Worm (Caenorhabditis elegans) whole organism, L1 larva: Measurements from ENCODE around the gene tctn-1.

Experiments used
- C16A3.4 ChIP-seq: fragments of 150-350 bp; optimal IDR thresholded peaks from 2 replicates; lab custom pipeline; 2014; ENCODE audit warnings: missing biosample characterization, missing genetic modification characterization
- ceh-88 ChIP-seq: fragments of 200-800 bp; sonication (Bioruptor generic); IDR thresholded peaks from 2 replicates; pipeline ENCODE4 v1.3.6; 2022; ENCODE audit warnings: missing genetic modification characterization, missing compliant biosample characterization
- fkh-8 ChIP-seq: sonication (generic microtip); optimal IDR thresholded peaks from 2 replicates; lab custom pipeline; 2016; ENCODE audit warnings: mild to moderate bottlenecking, missing genetic modification characterization, missing compliant biosample characterization
- lsy-2 ChIP-seq, 2 experiments: fragments of 150-350 bp; optimal IDR thresholded peaks; 2 replicates each; lab custom pipeline; 2014; ENCODE audit warnings: missing biosample characterization in 2 of 2, missing genetic modification characterization in 2 of 2
- mdl-1 ChIP-seq, 2 experiments: fragments of 150-350 bp; optimal IDR thresholded peaks; 2 replicates each; lab custom pipeline; 2014 to 2017; ENCODE audit warnings: missing biosample characterization in 2 of 2, missing genetic modification characterization in 2 of 2, inconsistent platforms in 1 of 2
- sup-37 ChIP-seq: fragments of 200-800 bp; sonication (Bioruptor generic); optimal IDR thresholded peaks from 2 replicates; lab custom pipeline; 2018; ENCODE audit warnings: mild to moderate bottlenecking, missing genetic modification characterization, missing compliant biosample characterization

DNA sequence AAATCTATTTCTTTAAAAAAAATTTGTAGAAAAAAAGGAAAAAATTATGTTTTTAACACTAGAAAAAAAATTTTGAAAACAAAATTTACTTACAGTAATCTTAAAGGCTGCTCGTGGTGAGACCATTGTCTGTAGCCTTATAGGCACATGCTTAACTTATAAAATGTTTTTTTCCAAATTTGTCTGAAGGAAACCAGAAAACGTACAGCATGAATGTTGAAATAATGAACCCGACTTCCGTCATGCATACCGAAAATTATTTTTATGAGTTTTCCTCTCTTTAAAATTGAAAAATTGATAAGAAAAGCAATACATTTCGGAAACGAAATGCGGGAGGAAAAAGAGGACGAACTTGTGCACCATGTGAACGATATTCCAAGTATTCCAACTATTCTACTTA lies 24.2 kb upstream of the tctn-1 start, which contains the start of gene R11E3.2:
- TF ChIP-seq lsy-2 (tag; optimal IDR thresholded peaks at IDR 0.05; lab: Kevin White, UChicago) (no peak), sup-37 (no peak), C16A3.4 (tag; lab: Kevin White, UChicago) (no peak), mdl-1 (tag; optimal IDR thresholded peaks at IDR 0.05; lab: Kevin White, UChicago) (no peak), ceh-88 (GFP tag; lab: Robert Waterston, UW) (no peak), fkh-8 (no peak)
